Fruit fly (Drosophila melanogaster): ENCODE results near the gene CG11885.
A peak's percentile ranks its signal among the peaks of the same experiment; 100 is the strongest.

Gene CG11885

dm6 chr2L:412931-413330 lies 8.3 kb downstream of the CG11885 start (continued):
- no peak for TF ChIP-seq CG17802 (tag; optimal IDR thresholded peaks at IDR 0.05)
- TF ChIP-seq CG17829 (tag; optimal IDR thresholded peaks at IDR 0.05) = peak; percentile 3
- no peak for TF ChIP-seq ewg (GFP tag; optimal IDR thresholded peaks at IDR 0.05)
- no peak for TF ChIP-seq CG12299 (tag; optimal IDR thresholded peaks at IDR 0.05)
- TF ChIP-seq CG3995 (GFP tag; optimal IDR thresholded peaks at IDR 0.05) = no peak
- TF ChIP-seq ems (GFP tag; optimal IDR thresholded peaks at IDR 0.05) = no peak
- no peak for TF ChIP-seq cato (GFP tag; optimal IDR thresholded peaks at IDR 0.05; ENCODE audit: borderline replicate concordance)
- TF ChIP-seq dysf (GFP tag; IDR thresholded peaks at IDR 0.05) = 0 out of 3 replicates have a peak, but pooled peaks have one; percentile 48
- TF ChIP-seq CHES-1-like (GFP tag; optimal IDR thresholded peaks at IDR 0.05) = no peak
- no peak for TF ChIP-seq pb (GFP tag; optimal IDR thresholded peaks at IDR 0.05)
- TF ChIP-seq CG11085 (GFP tag; IDR thresholded peaks at IDR 0.05) = no peak
- no peak for TF ChIP-seq toy (GFP tag; IDR thresholded peaks at IDR 0.05)
- no peak for TF ChIP-seq CG11398 (GFP tag; optimal IDR thresholded peaks at IDR 0.05)
- no peak for TF ChIP-seq dmrt11E (tag; optimal IDR thresholded peaks at IDR 0.05)
- TF ChIP-seq odd (GFP tag; optimal IDR thresholded peaks at IDR 0.05) = no peak
- TF ChIP-seq sob (GFP tag; IDR thresholded peaks at IDR 0.05) = no peak
- TF ChIP-seq Hr3 (GFP tag; optimal IDR thresholded peaks at IDR 0.05) = no peak
- no peak for TF ChIP-seq Nf-YB (GFP tag; optimal IDR thresholded peaks at IDR 0.05)
- no peak for TF ChIP-seq CG8924 (tag; optimal IDR thresholded peaks at IDR 0.05)
- no peak for TF ChIP-seq Fer2 (tag; optimal IDR thresholded peaks at IDR 0.05)
- TF ChIP-seq sim (GFP tag; IDR thresholded peaks at IDR 0.05) = no peak
- no peak for TF ChIP-seq CG2116 (GFP tag; optimal IDR thresholded peaks at IDR 0.05)
- TF ChIP-seq org-1 (GFP tag; optimal IDR thresholded peaks at IDR 0.05) = no peak
- TF ChIP-seq luna (GFP tag; optimal IDR thresholded peaks at IDR 0.05) = no peak
- no peak for TF ChIP-seq mld (GFP tag; IDR thresholded peaks at IDR 0.05; ENCODE audit: partially characterized antibody)
- no peak for TF ChIP-seq eyg (GFP tag; optimal IDR thresholded peaks at IDR 0.05)
- TF ChIP-seq BEAF-32 (GFP tag; optimal IDR thresholded peaks at IDR 0.05) = no peak
- no peak for TF ChIP-seq GATAe (GFP tag; conservative IDR thresholded peaks at IDR 0.05)
- no peak for TF ChIP-seq Spps (tag; optimal IDR thresholded peaks at IDR 0.05)
- TF ChIP-seq Bgb (GFP tag; IDR thresholded peaks at IDR 0.05; ENCODE audit: partially characterized antibody) = no peak
- no peak for TF ChIP-seq da (GFP tag; optimal IDR thresholded peaks at IDR 0.05)
- no peak for TF ChIP-seq CG12219 (GFP tag; optimal IDR thresholded peaks at IDR 0.05)
- no peak for TF ChIP-seq sens-2 (GFP tag; IDR thresholded peaks at IDR 0.05)
- no peak for TF ChIP-seq CkIIα-i1 (GFP tag; IDR thresholded peaks at IDR 0.05)
- TF ChIP-seq Lim3 (GFP tag; IDR thresholded peaks at IDR 0.05) = no peak
- TF ChIP-seq CG15696 (tag; optimal IDR thresholded peaks at IDR 0.05) = no peak
- TF ChIP-seq ara (GFP tag; IDR thresholded peaks at IDR 0.05) = no peak
- no peak for TF ChIP-seq Vsx1 (GFP tag; optimal IDR thresholded peaks at IDR 0.05)
- TF ChIP-seq CG2129 (GFP tag; IDR thresholded peaks at IDR 0.05; ENCODE audit: partially characterized antibody) = no peak
- no peak for TF ChIP-seq ci (GFP tag; IDR thresholded peaks at IDR 0.05)
- no peak for TF ChIP-seq zen (tag; optimal IDR thresholded peaks at IDR 0.05)
- no peak for TF ChIP-seq C15 (GFP tag; IDR thresholded peaks at IDR 0.05)
- TF ChIP-seq Pdp1 (GFP tag; optimal IDR thresholded peaks at IDR 0.05) = peak in 1 of 2 experiments; percentile 14
- no peak for TF ChIP-seq jigr1 (GFP tag; IDR thresholded peaks at IDR 0.05)
- TF ChIP-seq gfzf (GFP tag; optimal IDR thresholded peaks at IDR 0.05) = no peak
- TF ChIP-seq CG1602 (GFP tag; optimal IDR thresholded peaks at IDR 0.05) = no peak
- no peak for TF ChIP-seq ham (GFP tag; IDR thresholded peaks at IDR 0.05)
- peak; percentile 41 for TF ChIP-seq mam (GFP tag; optimal IDR thresholded peaks at IDR 0.05)
- TF ChIP-seq aop (GFP tag; IDR thresholded peaks at IDR 0.05) = no peak
- no peak for TF ChIP-seq CG14441 (GFP tag; IDR thresholded peaks at IDR 0.05)
- TF ChIP-seq CG4820 (GFP tag; optimal IDR thresholded peaks at IDR 0.05) = no peak
- TF ChIP-seq Dbx (GFP tag; IDR thresholded peaks at IDR 0.05) = no peak

Data from whole organism, embryonic.